Worm (Caenorhabditis elegans): ENCODE data around the gene tsp-16.

The tsp-16 gene

ce11 chrX:7005919-7006318 lies 9.5 kb upstream of the tsp-16 start:
- TF ChIP-seq rnt-1 (tag; optimal IDR thresholded peaks at IDR 0.05): peak; percentile 16
- TF ChIP-seq pqm-1 (tag; optimal IDR thresholded peaks at IDR 0.05): no peak
- peak; percentile 44 for TF ChIP-seq snpc-4 (tag; optimal IDR thresholded peaks at IDR 0.05)
- no peak for TF ChIP-seq unc-130 (tag; optimal IDR thresholded peaks at IDR 0.05)
- TF ChIP-seq hlh-17 (GFP tag; optimal IDR thresholded peaks at IDR 0.05; ENCODE audit: borderline replicate concordance): no peak
- no peak for TF ChIP-seq ets-5 (GFP tag; IDR thresholded peaks at IDR 0.05)

ce11 chrX:7005475-7005874 lies 9.1 kb upstream of the tsp-16 start, which contains the start of gene tyra-2:
TSS of gene tyra-2 (minus strand) at chrX:7005575.
- no peak for TF ChIP-seq nhr-77 (tag; optimal IDR thresholded peaks at IDR 0.05)
- no peak for TF ChIP-seq lir-3 (tag; optimal IDR thresholded peaks at IDR 0.05; ENCODE audit: poor library complexity)
- no peak for TF ChIP-seq unc-98 (GFP tag; IDR thresholded peaks at IDR 0.05)
- no peak for TF ChIP-seq egl-27 (tag; optimal IDR thresholded peaks at IDR 0.05)
- no peak for TF ChIP-seq ceh-82 (tag; optimal IDR thresholded peaks at IDR 0.05)
- no peak for TF ChIP-seq egl-13 (tag; optimal IDR thresholded peaks at IDR 0.05)
- no peak for TF ChIP-seq hlh-17 (GFP tag; optimal IDR thresholded peaks at IDR 0.05; ENCODE audit: borderline replicate concordance)
- TF ChIP-seq unc-130 (tag; optimal IDR thresholded peaks at IDR 0.05): no peak
- TF ChIP-seq sox-4 (tag; optimal IDR thresholded peaks at IDR 0.05): no peak

- TF ChIP-seq ama-1 (optimal IDR thresholded peaks at IDR 0.05): no peak
- peak; percentile 15 for TF ChIP-seq nhr-47 (tag; optimal IDR thresholded peaks at IDR 0.05)
- TF ChIP-seq dsc-1 (tag; optimal IDR thresholded peaks at IDR 0.05): peak; percentile 79
- peak; percentile 73 for TF ChIP-seq ceh-63 (GFP tag; optimal IDR thresholded peaks at IDR 0.05)
Measured at ce11 chrX:7001933-7002332, 5.5 kb upstream of the tsp-16 start.

- no peak for TF ChIP-seq xbp-1 (tag; optimal IDR thresholded peaks at IDR 0.05)
- TF ChIP-seq ceh-63 (GFP tag; optimal IDR thresholded peaks at IDR 0.05): no peak
- TF ChIP-seq jun-1 (tag; optimal IDR thresholded peaks at IDR 0.05): no peak
- TF ChIP-seq hpl-2 (GFP tag; optimal IDR thresholded peaks at IDR 0.05): no peak
- TF ChIP-seq ceh-88 (GFP tag; IDR thresholded peaks at IDR 0.05): no peak
- TF ChIP-seq unc-62 (GFP tag; optimal IDR thresholded peaks at IDR 0.05): no peak
- no peak for TF ChIP-seq fos-1 (tag; optimal IDR thresholded peaks at IDR 0.05)
- no peak for TF ChIP-seq nhr-76 (tag; optimal IDR thresholded peaks at IDR 0.05)
- no peak for TF ChIP-seq nhr-20 (tag; optimal IDR thresholded peaks at IDR 0.05)
- TF ChIP-seq skn-1 (tag; optimal IDR thresholded peaks at IDR 0.05): no peak
- no peak for TF ChIP-seq F16B12.6 (tag; optimal IDR thresholded peaks at IDR 0.05)
- no peak for TF ChIP-seq ceh-8 (GFP tag; optimal IDR thresholded peaks at IDR 0.05)
- TF ChIP-seq pqm-1 (tag; optimal IDR thresholded peaks at IDR 0.05): no peak
- no peak for TF ChIP-seq unc-130 (tag; optimal IDR thresholded peaks at IDR 0.05)
- no peak for TF ChIP-seq ztf-11 (tag; optimal IDR thresholded peaks at IDR 0.05)
- TF ChIP-seq C04F5.9 (tag; optimal IDR thresholded peaks at IDR 0.05): no peak
- TF ChIP-seq nhr-77 (tag; optimal IDR thresholded peaks at IDR 0.05): no peak
- no peak for TF ChIP-seq snpc-4 (tag; optimal IDR thresholded peaks at IDR 0.05)
Measured at ce11 chrX:6991427-6991826, 5.0 kb downstream of the tsp-16 start, which contains the start of gene ugt-57. TSS of gene ugt-57 (plus strand) at chrX:6991727.

- TF ChIP-seq dpl-1 (GFP tag; optimal IDR thresholded peaks at IDR 0.05): no peak
- TF ChIP-seq egl-27 (tag; optimal IDR thresholded peaks at IDR 0.05): no peak
- TF ChIP-seq ceh-90 (tag; optimal IDR thresholded peaks at IDR 0.05): no peak
- TF ChIP-seq ama-1 (optimal IDR thresholded peaks at IDR 0.05): no peak
- no peak for TF ChIP-seq irx-1 (tag; optimal IDR thresholded peaks at IDR 0.05)
- TF ChIP-seq Y116A8C.19 (tag; optimal IDR thresholded peaks at IDR 0.05; ENCODE audit: borderline replicate concordance): no peak
- TF ChIP-seq F16B12.6 (tag; optimal IDR thresholded peaks at IDR 0.05): no peak
- TF ChIP-seq hlh-4 (tag; optimal IDR thresholded peaks at IDR 0.05): no peak
- TF ChIP-seq ceh-8 (GFP tag; optimal IDR thresholded peaks at IDR 0.05): no peak
- TF ChIP-seq isw-1 (GFP tag; IDR thresholded peaks at IDR 0.05): no peak
- no peak for TF ChIP-seq nhr-76 (tag; optimal IDR thresholded peaks at IDR 0.05)
- TF ChIP-seq elt-2 (tag; optimal IDR thresholded peaks at IDR 0.05): no peak
- no peak for TF ChIP-seq unc-130 (tag; optimal IDR thresholded peaks at IDR 0.05)
- TF ChIP-seq nhr-20 (tag; optimal IDR thresholded peaks at IDR 0.05): no peak
- TF ChIP-seq lin-35 (GFP tag; optimal IDR thresholded peaks at IDR 0.05): no peak
- TF ChIP-seq nhr-84 (tag; optimal IDR thresholded peaks at IDR 0.05): no peak
- TF ChIP-seq ets-5 (GFP tag; IDR thresholded peaks at IDR 0.05): no peak
- no peak for TF ChIP-seq ztf-4 (tag; optimal IDR thresholded peaks at IDR 0.05)
- no peak for TF ChIP-seq nhr-28 (tag; optimal IDR thresholded peaks at IDR 0.05)
Measured at ce11 chrX:6989342-6989741, 7.1 kb downstream of the tsp-16 start, which contains the start of gene F01E11.18. TSS of gene F01E11.18 (plus strand) at chrX:6989642.
